Worm (Caenorhabditis elegans) whole organism, L1 larva: ENCODE measurements around the gene F13B6.1.

Experiments
- aly-2 ChIP-seq: fragments of 150-350 bp; optimal IDR thresholded peaks from 2 replicates; lab custom pipeline; 2014; ENCODE audit warnings: missing biosample characterization, missing genetic modification characterization
- efl-3 ChIP-seq: fragments of 200-800 bp; sonication (Bioruptor generic); optimal IDR thresholded peaks from 2 replicates; lab custom pipeline; 2018; ENCODE audit warnings: mild to moderate bottlenecking, missing genetic modification characterization, missing compliant biosample characterization
- jun-1 ChIP-seq: fragments of 150-350 bp; optimal IDR thresholded peaks from 2 replicates; lab custom pipeline; 2014; ENCODE audit warnings: missing biosample characterization, missing genetic modification reagents, missing genetic modification characterization
- lin-39 ChIP-seq: fragments of 150-350 bp; optimal IDR thresholded peaks from 2 replicates; lab custom pipeline; 2014; ENCODE audit warnings: missing biosample characterization, missing genetic modification reagents, missing genetic modification characterization
- mdl-1 ChIP-seq, 2 experiments: fragments of 150-350 bp; optimal IDR thresholded peaks; 2 replicates each; lab custom pipeline; 2014 to 2017; ENCODE audit warnings: missing biosample characterization in 2 of 2, missing genetic modification characterization in 2 of 2, inconsistent platforms in 1 of 2
- nhr-11 ChIP-seq: fragments of 150-350 bp; optimal IDR thresholded peaks from 2 replicates; lab custom pipeline; 2014; ENCODE audit warnings: missing biosample characterization, missing genetic modification characterization
- nhr-20 ChIP-seq: sonication (generic microtip); optimal IDR thresholded peaks from 2 replicates; lab custom pipeline; 2016; ENCODE audit warnings: mild to moderate bottlenecking, missing genetic modification characterization, missing compliant biosample characterization
- nhr-77 ChIP-seq: fragments of 150-350 bp; optimal IDR thresholded peaks from 2 replicates; lab custom pipeline; 2014; ENCODE audit warnings: missing biosample characterization, missing genetic modification characterization
- snpc-4 ChIP-seq: fragments of 150-350 bp; optimal IDR thresholded peaks from 2 replicates; lab custom pipeline; 2014; ENCODE audit warnings: missing biosample characterization, missing genetic modification characterization
- sox-4 ChIP-seq: sonication (generic microtip); optimal IDR thresholded peaks from 2 replicates; lab custom pipeline; 2016; ENCODE audit warnings: missing genetic modification characterization, missing compliant biosample characterization
- swsn-7 ChIP-seq: sonication (generic microtip); optimal IDR thresholded peaks from 2 replicates; lab custom pipeline; 2016; ENCODE audit warnings: missing genetic modification characterization, missing compliant biosample characterization
- tbx-2 ChIP-seq: sonication (generic microtip); optimal IDR thresholded peaks from 2 replicates; lab custom pipeline; 2016; ENCODE audit warnings: missing genetic modification characterization, missing compliant biosample characterization
- unc-130 ChIP-seq: fragments of 150-350 bp; optimal IDR thresholded peaks from 2 replicates; lab custom pipeline; 2017; ENCODE audit warnings: missing biosample characterization, missing genetic modification characterization, inconsistent platforms
- unc-30 ChIP-seq: sonication (generic microtip); optimal IDR thresholded peaks from 2 replicates; lab custom pipeline; 2017; ENCODE audit warnings: missing biosample characterization, missing genetic modification characterization

- TF ChIP-seq unc-30 (tag; lab: Kevin White, UChicago) (no peak), mdl-1 (tag; optimal IDR thresholded peaks at IDR 0.05; lab: Kevin White, UChicago) (no peak), tbx-2 (tag; lab: Kevin White, UChicago) (no peak), sox-4 (no peak), efl-3 (GFP tag; lab: Kevin White, UChicago) (no peak), jun-1 (tag; lab: Kevin White, UChicago) (no peak), lin-39 (tag; lab: Kevin White, UChicago) (no peak), swsn-7 (tag; lab: Kevin White, UChicago) (no peak), nhr-20 (tag; lab: Kevin White, UChicago) (no peak), unc-130 (tag; lab: Kevin White, UChicago) (no peak), nhr-77 (tag; lab: Kevin White, UChicago) (no peak), aly-2 (tag; lab: Kevin White, UChicago) (no peak), snpc-4 (tag; lab: Kevin White, UChicago) (no peak), nhr-11 (tag; lab: Kevin White, UChicago) (no peak)
These were observed 32.1 kb downstream of the F13B6.1 start for ce11 chrIV:7488457-7488783.
